Fruit fly (Drosophila melanogaster) whole organism, embryonic: ENCODE data around the gene Crz.

ENCODE experiments used
- Asciz ChIP-seq: fragments of 200-800 bp; sonication (Bioruptor generic); optimal IDR thresholded peaks from 2 replicates; lab custom pipeline; 2017; ENCODE audit warnings: missing biosample characterization, mild to moderate bottlenecking, missing genetic modification characterization, missing genetic modification reagents
- CG11247 ChIP-seq: fragments of 200-800 bp; sonication (Bioruptor generic); IDR thresholded peaks from 2 replicates; pipeline ENCODE4 v1.3.6; 2022; ENCODE audit warnings: missing biosample characterization, missing genetic modification characterization
- CG11398 ChIP-seq: fragments of 200-800 bp; sonication (Bioruptor generic); optimal IDR thresholded peaks from 2 replicates; lab custom pipeline; 2016; ENCODE audit warnings: missing biosample characterization, missing genetic modification characterization
- CG14441 ChIP-seq: fragments of 200-800 bp; sonication (Bioruptor generic); IDR thresholded peaks from 2 replicates; pipeline ENCODE4 v1.3.6; 2022; ENCODE audit warnings: missing biosample characterization, missing genetic modification characterization
- CG15479 ChIP-seq: fragments of 200-800 bp; sonication (Bioruptor generic); optimal IDR thresholded peaks from 3 replicates; lab custom pipeline; 2019; ENCODE audit warnings: missing biosample characterization, mild to moderate bottlenecking, missing genetic modification characterization, moderate library complexity
- CG15696 ChIP-seq: fragments of 200-800 bp; sonication (Bioruptor generic); optimal IDR thresholded peaks from 2 replicates; lab custom pipeline; 2019; ENCODE audit warnings: missing biosample characterization, mild to moderate bottlenecking, missing genetic modification characterization, moderate library complexity
- CG16813 ChIP-seq: fragments of 200-800 bp; sonication (Bioruptor generic); IDR thresholded peaks from 3 replicates; pipeline ENCODE4 v1.3.6; 2022; ENCODE audit warnings: missing biosample characterization, missing genetic modification characterization; ENCODE audit not compliant: partially characterized antibody
- CG17385 ChIP-seq: fragments of 200-800 bp; sonication (Bioruptor generic); optimal IDR thresholded peaks from 3 replicates; lab custom pipeline; 2018; ENCODE audit warnings: missing biosample characterization, mild to moderate bottlenecking, missing genetic modification characterization
- CG18476 ChIP-seq: fragments of 200-800 bp; sonication (Bioruptor generic); optimal IDR thresholded peaks from 2 replicates; lab custom pipeline; 2016; ENCODE audit warnings: missing biosample characterization, mild to moderate bottlenecking, missing genetic modification characterization
- CG18599 ChIP-seq: fragments of 200-800 bp; sonication (Bioruptor generic); optimal IDR thresholded peaks from 3 replicates; lab custom pipeline; 2017; ENCODE audit warnings: missing biosample characterization, missing genetic modification characterization, mild to moderate bottlenecking, moderate library complexity, missing genetic modification reagents
- CG18764 ChIP-seq: fragments of 200-800 bp; sonication (Bioruptor generic); optimal IDR thresholded peaks from 3 replicates; lab custom pipeline; 2016; ENCODE audit warnings: missing biosample characterization, missing genetic modification characterization
- CG2678 ChIP-seq: fragments of 200-800 bp; sonication (Bioruptor generic); optimal IDR thresholded peaks from 3 replicates; lab custom pipeline; 2019; ENCODE audit warnings: missing biosample characterization, mild to moderate bottlenecking, missing genetic modification characterization, moderate library complexity
- CG32772 ChIP-seq: fragments of 200-800 bp; sonication (Bioruptor generic); IDR thresholded peaks from 2 replicates; pipeline ENCODE4 v1.3.6; 2022; ENCODE audit warnings: missing biosample characterization, missing genetic modification characterization
- CG5245 ChIP-seq: fragments of 200-800 bp; sonication (Bioruptor generic); optimal IDR thresholded peaks from 3 replicates; lab custom pipeline; 2016; ENCODE audit warnings: missing biosample characterization, missing genetic modification characterization
- CG8359 ChIP-seq: fragments of 200-800 bp; sonication (Bioruptor generic); optimal IDR thresholded peaks from 2 replicates; lab custom pipeline; 2017; ENCODE audit warnings: missing biosample characterization, mild to moderate bottlenecking, missing genetic modification characterization, borderline replicate concordance
- CG9215 ChIP-seq: fragments of 200-800 bp; sonication (Bioruptor generic); IDR thresholded peaks from 2 replicates; pipeline ENCODE4 v1.3.6; 2022; ENCODE audit warnings: missing biosample characterization, missing genetic modification characterization
- CG9609 ChIP-seq: fragments of 200-800 bp; sonication (Bioruptor generic); optimal IDR thresholded peaks from 3 replicates; lab custom pipeline; 2016; ENCODE audit warnings: missing biosample characterization, missing genetic modification characterization
- Elba2 ChIP-seq: fragments of 200-800 bp; sonication (Bioruptor generic); optimal IDR thresholded peaks from 3 replicates; lab custom pipeline; 2016; ENCODE audit warnings: missing biosample characterization, missing genetic modification characterization
- Gug ChIP-seq: fragments of 200-800 bp; sonication (Bioruptor generic); IDR thresholded peaks from 4 replicates; pipeline ENCODE4 v1.3.6; 2022; ENCODE audit warnings: missing biosample characterization, missing genetic modification characterization
- H2.0 ChIP-seq: fragments of 200-800 bp; sonication (Bioruptor generic); IDR thresholded peaks from 2 replicates; pipeline ENCODE4 v1.3.6; 2022; ENCODE audit warnings: missing biosample characterization, missing genetic modification characterization
- HHEX ChIP-seq: fragments of 200-800 bp; sonication (Bioruptor generic); optimal IDR thresholded peaks from 3 replicates; lab custom pipeline; 2017; ENCODE audit warnings: missing biosample characterization, mild to moderate bottlenecking, missing genetic modification characterization, missing genetic modification reagents
- MESR4 ChIP-seq: fragments of 200-800 bp; sonication (Bioruptor generic); optimal IDR thresholded peaks from 2 replicates; lab custom pipeline; 2018; ENCODE audit warnings: missing biosample characterization, mild to moderate bottlenecking, missing genetic modification characterization, moderate library complexity
- NfI ChIP-seq: fragments of 200-800 bp; sonication (Bioruptor generic); optimal IDR thresholded peaks from 3 replicates; lab custom pipeline; 2018; ENCODE audit warnings: missing biosample characterization, mild to moderate bottlenecking, missing genetic modification characterization, moderate library complexity
- Ptx1 ChIP-seq: fragments of 200-800 bp; sonication (Bioruptor generic); IDR thresholded peaks from 2 replicates; pipeline ENCODE4 v1.3.6; 2022; ENCODE audit warnings: missing biosample characterization, missing genetic modification characterization
- Sox102F ChIP-seq: fragments of 200-800 bp; sonication (Bioruptor generic); optimal IDR thresholded peaks from 2 replicates; lab custom pipeline; 2018; ENCODE audit warnings: missing biosample characterization, mild to moderate bottlenecking, missing genetic modification characterization, moderate library complexity
- Xrp1 ChIP-seq: fragments of 200-800 bp; sonication (Bioruptor generic); IDR thresholded peaks from 2 replicates; pipeline ENCODE4 v1.3.6; 2022; ENCODE audit warnings: missing biosample characterization, missing genetic modification characterization
- amos ChIP-seq: fragments of 200-800 bp; sonication (Bioruptor generic); IDR thresholded peaks from 2 replicates; pipeline ENCODE4 v1.3.6; 2022; ENCODE audit warnings: missing biosample characterization, missing genetic modification characterization; ENCODE audit not compliant: partially characterized antibody
- aop ChIP-seq: fragments of 200-800 bp; sonication (Bioruptor generic); IDR thresholded peaks from 2 replicates; pipeline ENCODE4 v1.3.6; 2022; ENCODE audit warnings: missing biosample characterization, missing genetic modification characterization
- bcd ChIP-seq: fragments of 200-800 bp; sonication (Bioruptor generic); optimal IDR thresholded peaks from 2 replicates; lab custom pipeline; 2017; ENCODE audit warnings: missing biosample characterization, mild to moderate bottlenecking, missing genetic modification characterization
- caup ChIP-seq: fragments of 200-800 bp; sonication (Bioruptor generic); optimal IDR thresholded peaks from 3 replicates; lab custom pipeline; 2017; ENCODE audit warnings: missing biosample characterization, mild to moderate bottlenecking, missing genetic modification characterization, moderate library complexity; ENCODE audit not compliant: severe bottlenecking
- chif ChIP-seq, 2 experiments: fragments of 200-800 bp; sonication (Bioruptor generic); optimal IDR thresholded peaks; 3 replicates each; lab custom pipeline; 2016; ENCODE audit warnings: missing biosample characterization in 2 of 2, missing genetic modification characterization in 2 of 2
- chm ChIP-seq: fragments of 200-800 bp; sonication (Bioruptor generic); IDR thresholded peaks from 2 replicates; pipeline ENCODE4 v1.3.6; 2022; ENCODE audit warnings: missing biosample characterization, missing genetic modification characterization
- dpn ChIP-seq, 2 experiments: fragments of 200-800 bp; sonication (Bioruptor generic); optimal IDR thresholded peaks; 3 replicates each; lab custom pipeline; 2016; ENCODE audit warnings: missing biosample characterization in 2 of 2, missing genetic modification characterization in 2 of 2
- emc ChIP-seq: fragments of 200-800 bp; sonication (Bioruptor generic); optimal IDR thresholded peaks from 2 replicates; lab custom pipeline; 2016; ENCODE audit warnings: missing biosample characterization, missing genetic modification characterization
- gcm2 ChIP-seq: fragments of 200-800 bp; sonication (Bioruptor generic); optimal IDR thresholded peaks from 2 replicates; lab custom pipeline; 2016; ENCODE audit warnings: missing biosample characterization, missing genetic modification characterization
- jigr1 ChIP-seq: fragments of 200-800 bp; sonication (Bioruptor generic); IDR thresholded peaks from 3 replicates; pipeline ENCODE4 v1.3.6; 2022; ENCODE audit warnings: missing biosample characterization, missing genetic modification characterization
- lab ChIP-seq: fragments of 200-800 bp; sonication (Bioruptor generic); optimal IDR thresholded peaks from 3 replicates; lab custom pipeline; 2017; ENCODE audit warnings: missing biosample characterization, missing genetic modification characterization, mild to moderate bottlenecking, moderate library complexity, missing genetic modification reagents
- luna ChIP-seq: fragments of 200-800 bp; sonication (Bioruptor generic); optimal IDR thresholded peaks from 2 replicates; lab custom pipeline; 2016; ENCODE audit warnings: missing biosample characterization, missing genetic modification characterization
- nom ChIP-seq: fragments of 200-800 bp; sonication (Bioruptor generic); optimal IDR thresholded peaks from 2 replicates; lab custom pipeline; 2017; ENCODE audit warnings: missing biosample characterization, missing genetic modification characterization, mild to moderate bottlenecking, moderate library complexity, missing genetic modification reagents
- phol ChIP-seq: fragments of 200-800 bp; sonication (Bioruptor generic); optimal IDR thresholded peaks from 3 replicates; lab custom pipeline; 2018; ENCODE audit warnings: missing biosample characterization, mild to moderate bottlenecking, missing genetic modification characterization, moderate library complexity
- prd ChIP-seq, 3 experiments: fragments of >200 bp in 2 of 3; fragments of 200-800 bp in 1 of 3; sonication (Bioruptor generic) in 1 of 3; optimal IDR thresholded peaks in 2 of 3; IDR thresholded peaks in 1 of 3; 2 replicates in 2 of 3; 3 replicates in 1 of 3; pipeline versions ENCODE4 v1.3.6 to Lab custom; 2017 to 2022; ENCODE audit warnings: missing biosample characterization in 1 of 3, missing genetic modification characterization in 1 of 3
- row ChIP-seq: fragments of 200-800 bp; sonication (Bioruptor generic); IDR thresholded peaks from 3 replicates; pipeline ENCODE4 v1.3.6; 2022; ENCODE audit warnings: missing biosample characterization, missing genetic modification characterization
- stc ChIP-seq: fragments of 200-800 bp; sonication (Bioruptor generic); IDR thresholded peaks from 2 replicates; pipeline ENCODE4 v1.3.6; 2022; ENCODE audit warnings: missing biosample characterization, missing genetic modification characterization
- tap ChIP-seq: fragments of 200-800 bp; optimal IDR thresholded peaks from 3 replicates; lab custom pipeline; 2019; ENCODE audit warnings: missing biosample characterization, mild to moderate bottlenecking, missing genetic modification characterization, moderate library complexity
- tgo ChIP-seq: fragments of 200-800 bp; sonication (Bioruptor generic); IDR thresholded peaks from 3 replicates; pipeline ENCODE4 v1.3.6; 2022; ENCODE audit warnings: missing biosample characterization, missing genetic modification characterization
- toy ChIP-seq: fragments of 200-800 bp; sonication (Bioruptor generic); IDR thresholded peaks from 2 replicates; pipeline ENCODE4 v1.3.6; 2022; ENCODE audit warnings: missing biosample characterization, missing genetic modification characterization
- twi ChIP-seq: fragments of 200-800 bp; optimal IDR thresholded peaks from 2 replicates; lab custom pipeline; 2019; ENCODE audit warnings: missing biosample characterization, mild to moderate bottlenecking, missing genetic modification characterization, moderate library complexity
- zen ChIP-seq: fragments of 200-800 bp; sonication (Bioruptor generic); optimal IDR thresholded peaks from 3 replicates; lab custom pipeline; 2018; ENCODE audit warnings: missing biosample characterization, mild to moderate bottlenecking, missing genetic modification characterization, moderate library complexity
- zfh1 ChIP-seq: fragments of 200-800 bp; sonication (Bioruptor generic); IDR thresholded peaks from 3 replicates; pipeline ENCODE4 v1.3.6; 2022; ENCODE audit warnings: missing biosample characterization, missing genetic modification characterization

The Crz gene

DNA sequence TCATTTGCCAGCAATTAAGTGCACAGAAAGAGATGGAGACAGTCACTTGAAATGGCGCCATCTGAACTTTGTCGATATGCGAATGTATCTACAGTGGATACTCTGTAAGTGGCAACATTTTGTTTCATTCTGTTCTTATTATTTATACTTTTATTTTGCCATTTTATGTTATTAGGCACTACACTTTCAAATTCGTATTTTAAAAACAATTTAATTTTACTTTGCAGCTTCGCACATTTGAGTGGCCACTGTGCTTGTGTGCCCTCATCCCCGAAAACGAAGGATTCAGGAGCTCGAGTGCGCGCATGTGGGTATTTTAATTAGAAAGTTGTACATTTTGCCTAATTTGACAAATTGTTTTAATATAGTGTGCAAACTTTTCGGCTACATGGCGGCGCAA lies 42.8 kb downstream of the Crz start (continued):
- TF ChIP-seq caup (GFP tag; lab: Kevin White, UChicago) (peak; percentile 20), toy (GFP tag; lab: Robert Waterston, UW) (no peak), zen (peak; percentile 57), CG16813 (GFP tag; lab: Robert Waterston, UW) (no peak), emc (no peak), aop (GFP tag; lab: Robert Waterston, UW) (no peak), CG18476 (GFP tag; lab: Kevin White, UChicago) (peak; percentile 11), chif (GFP tag; optimal IDR thresholded peaks at IDR 0.05; lab: Kevin White, UChicago) (peak in 1 of 2 experiments; percentile 28), CG14441 (GFP tag; lab: Robert Waterston, UW) (peak; percentile 50; the same call in 1 of the 2 replicates), Xrp1 (GFP tag; lab: Robert Waterston, UW) (peak; percentile 62), twi (tag; lab: Kevin White, UChicago) (no peak), dpn (GFP tag; optimal IDR thresholded peaks at IDR 0.05; lab: Kevin White, UChicago) (peak; percentile 13 to 33), Gug (GFP tag; lab: Robert Waterston, UW) (peak; percentile 15; the same call in 1 of the 4 replicates), stc (GFP tag; lab: Robert Waterston, UW) (0 out of 2 replicates have a peak, but pooled peaks have one; percentile 8), luna (GFP tag; lab: Kevin White, UChicago) (no peak), CG15479 (GFP tag; lab: Kevin White, UChicago) (peak; percentile 4), chm (GFP tag; lab: Robert Waterston, UW) (0 out of 2 replicates have a peak, but pooled peaks have one; percentile 31), row (GFP tag; lab: Robert Waterston, UW) (peak; percentile 69), jigr1 (GFP tag; lab: Robert Waterston, UW) (no peak), tgo (peak; percentile 35; the same call in 2 of the 3 replicates), zfh1 (GFP tag; lab: Robert Waterston, UW) (peak; percentile 68; the same call in 2 of the 3 replicates), CG9215 (GFP tag; lab: Robert Waterston, UW) (peak; percentile 44; the same call in 1 of the 2 replicates), Ptx1 (GFP tag; lab: Robert Waterston, UW) (peak; percentile 60), CG32772 (GFP tag; lab: Robert Waterston, UW) (peak; percentile 58), CG18764 (no peak), HHEX (GFP tag; lab: Kevin White, UChicago) (peak; percentile 10), CG8359 (GFP tag; lab: Kevin White, UChicago) (no peak), CG18599 (peak; percentile 74), nom (GFP tag; lab: Kevin White, UChicago) (peak; percentile 48), MESR4 (GFP tag; lab: Kevin White, UChicago) (no peak), gcm2 (GFP tag; lab: Kevin White, UChicago) (no peak), tap (peak; percentile 21), CG11398 (no peak), phol (tag; lab: Kevin White, UChicago) (peak; percentile 46), CG5245 (peak; percentile 39), CG9609 (GFP tag; lab: Kevin White, UChicago) (no peak), amos (GFP tag; lab: Robert Waterston, UW) (no peak), H2.0 (GFP tag; lab: Robert Waterston, UW) (peak; percentile 51), CG15696 (tag; lab: Kevin White, UChicago) (peak; percentile 49), CG11247 (peak; percentile 51; the same call in 1 of the 2 replicates), lab (GFP tag; lab: Kevin White, UChicago) (peak; percentile 69), Asciz (GFP tag; lab: Kevin White, UChicago) (peak; percentile 6), CG2678 (tag; lab: Kevin White, UChicago) (peak; percentile 56), bcd (GFP tag; lab: Kevin White, UChicago) (peak; percentile 25), NfI (peak; percentile 20), CG17385 (GFP tag; lab: Kevin White, UChicago) (peak; percentile 28), Sox102F (GFP tag; lab: Kevin White, UChicago) (peak; percentile 50), Elba2 (GFP tag; lab: Kevin White, UChicago) (peak; percentile 11), prd (optimal IDR thresholded peaks at IDR 0.05; lab: Kevin White, UChicago) (no peak), prd (GFP tag; IDR thresholded peaks at IDR 0.05; lab: Robert Waterston, UW) (peak; percentile 88)
